Worm (Caenorhabditis elegans): ENCODE results near the gene ltah-1.2.
A peak's percentile ranks its signal among the peaks of the same experiment; 100 is the strongest.

ce11 chrIV:3648634-3649240, 35.9 kb upstream of the ltah-1.2 start, which contains the start of gene CC8.2:
- TF ChIP-seq rcor-1 (GFP tag; IDR thresholded peaks at IDR 0.05) (peak; percentile 44; the same call in 1 of the 2 replicates), unc-62 (GFP tag; optimal IDR thresholded peaks at IDR 0.05) (no peak), ama-1 (optimal IDR thresholded peaks at IDR 0.05) (no peak), ama-1 (GFP tag; optimal IDR thresholded peaks at IDR 0.05) (no peak), hmg-1.2 (GFP tag; IDR thresholded peaks at IDR 0.05) (peak; percentile 63), repo-1 (tag; optimal IDR thresholded peaks at IDR 0.05) (no peak), aptf-2 (GFP tag; conservative IDR thresholded peaks at IDR 0.05) (peak; percentile 63; the same call in 1 of the 2 replicates), hlh-12 (tag; optimal IDR thresholded peaks at IDR 0.05) (no peak), snpc-4 (GFP tag; optimal IDR thresholded peaks at IDR 0.05) (no peak), snpc-4 (tag; optimal IDR thresholded peaks at IDR 0.05) (no peak), snpc-3.4 (tag; optimal IDR thresholded peaks at IDR 0.05) (no peak), nhr-179 (tag; optimal IDR thresholded peaks at IDR 0.05) (no peak), nfya-2 (GFP tag; IDR thresholded peaks at IDR 0.05) (no peak), B0261.1 (tag; optimal IDR thresholded peaks at IDR 0.05) (no peak), Y56A3A.18 (GFP tag; IDR thresholded peaks at IDR 0.05) (no peak), zim-3 (tag; optimal IDR thresholded peaks at IDR 0.05) (no peak)

Measured in whole organism, young adult.